Fruit fly (Drosophila melanogaster): ENCODE data around the gene CG8997.

The CG8997 gene

DNA sequence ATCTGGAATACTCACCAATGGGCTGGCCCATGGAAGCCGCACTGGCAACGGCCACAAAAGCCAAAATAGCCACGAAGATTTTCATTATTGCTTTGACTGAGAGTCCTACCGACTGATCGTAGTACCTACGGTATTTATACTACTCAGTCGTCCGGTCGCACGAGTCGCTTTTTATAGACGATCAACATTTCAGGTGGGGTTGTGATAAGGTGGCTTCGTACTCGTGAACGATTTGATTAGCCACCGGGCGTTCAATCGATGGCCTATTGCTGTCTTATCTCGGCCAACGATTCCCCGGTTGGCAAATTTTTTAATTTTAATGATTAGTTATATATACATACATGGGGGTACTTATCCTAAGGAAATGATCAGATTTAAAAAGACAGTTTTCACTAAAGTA is at the start of gene CG8997:
CG8997 (minus strand) TSS at position 148 of the 400 bp plus-strand sequence.
- TF ChIP-seq noc (tag; optimal IDR thresholded peaks at IDR 0.05), result no peak

DNA sequence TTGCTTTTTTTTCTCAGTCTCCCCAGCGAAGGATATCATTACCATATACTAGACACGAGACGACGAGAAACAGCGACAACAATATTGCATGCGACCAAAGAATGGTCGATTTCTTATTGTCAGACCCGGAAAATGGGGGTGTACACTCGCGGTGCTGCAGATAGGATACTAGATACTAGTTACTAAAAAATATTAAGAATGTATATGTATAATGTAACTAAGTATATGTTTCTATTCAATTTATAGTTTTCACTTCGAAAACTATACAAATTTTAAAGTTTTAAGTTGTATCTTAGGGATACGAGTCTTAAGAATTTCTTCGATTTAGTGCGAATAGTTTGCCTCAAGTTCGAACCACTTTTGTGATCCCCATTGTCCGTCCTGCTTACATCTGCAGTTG is 48.3 kb upstream of the CG8997 start:
- TF ChIP-seq noc (tag; optimal IDR thresholded peaks at IDR 0.05), result no peak

DNA sequence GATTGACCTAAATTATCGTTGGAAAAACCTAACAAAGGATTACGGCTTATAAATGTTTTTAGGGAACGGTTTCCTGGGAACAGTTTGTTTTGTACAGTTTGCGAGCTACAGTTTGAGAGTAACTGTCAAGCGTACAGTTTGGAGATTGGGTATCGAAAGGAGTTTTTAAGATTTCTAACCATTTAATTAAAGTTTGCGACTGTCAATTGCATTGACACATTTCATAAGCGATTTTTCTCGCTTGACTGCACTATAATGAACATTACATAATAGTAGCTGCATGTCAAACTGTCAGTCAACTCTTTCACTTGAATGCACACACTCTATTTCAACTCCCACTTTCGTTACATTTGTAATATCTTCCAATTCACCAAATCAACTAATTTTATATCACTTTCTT is 47.7 kb upstream of the CG8997 start:
- TF ChIP-seq noc (tag; optimal IDR thresholded peaks at IDR 0.05), result no peak

DNA sequence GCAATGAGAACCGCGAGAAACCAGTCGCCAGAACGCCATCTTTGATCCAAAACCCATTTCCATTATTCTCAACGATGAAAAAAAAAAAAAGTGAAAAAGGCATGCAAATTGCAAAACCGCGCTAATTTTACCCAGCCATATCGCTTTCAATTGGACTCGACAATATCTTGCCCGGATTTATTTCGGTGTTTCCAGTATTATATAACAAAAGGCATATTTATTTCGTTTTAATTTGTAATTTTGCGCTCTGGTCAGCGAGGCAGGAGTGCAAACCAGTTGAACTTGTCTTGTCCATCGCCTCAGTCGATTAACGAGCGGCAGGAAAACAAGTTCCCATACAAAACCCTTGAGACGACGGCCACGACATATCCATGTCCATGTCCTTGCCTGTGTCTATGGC is 44.8 kb upstream of the CG8997 start:
- no peak for TF ChIP-seq noc (tag; optimal IDR thresholded peaks at IDR 0.05)

DNA sequence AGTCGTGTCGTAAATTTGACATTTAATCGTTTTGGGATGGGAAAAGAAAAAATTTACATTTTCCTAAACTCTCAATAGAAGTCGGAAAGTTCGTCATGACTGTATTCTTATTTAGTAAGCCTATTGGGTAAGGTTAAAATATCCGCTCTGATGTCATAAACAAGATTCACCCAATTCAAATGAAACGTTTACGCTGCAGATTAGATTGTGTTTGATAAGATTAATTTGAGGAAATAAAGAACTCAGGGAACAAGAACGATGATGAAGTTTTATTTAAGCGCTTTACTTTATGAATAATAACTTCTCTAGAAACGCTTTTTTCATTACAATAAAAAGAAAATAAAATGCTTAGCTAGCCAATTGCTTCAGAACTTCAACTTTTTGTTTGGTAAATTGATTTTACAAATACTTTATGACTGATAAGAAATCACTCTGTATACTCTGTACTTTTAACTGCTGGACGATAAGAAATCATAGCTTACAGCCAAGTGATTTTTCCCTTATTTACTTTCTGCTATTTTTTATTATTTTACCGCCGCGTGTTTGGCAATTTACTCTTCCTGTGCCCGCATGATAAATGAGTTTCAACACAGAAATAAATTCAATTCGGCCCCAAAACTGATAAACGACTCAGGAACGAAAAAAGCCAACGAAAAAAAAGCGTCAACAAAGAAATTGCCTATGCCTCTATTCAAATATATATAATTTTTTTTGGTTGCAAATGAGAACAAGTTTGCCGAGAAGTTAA is 41.4 kb upstream of the CG8997 start:
- no peak for TF ChIP-seq noc (tag; optimal IDR thresholded peaks at IDR 0.05)

DNA sequence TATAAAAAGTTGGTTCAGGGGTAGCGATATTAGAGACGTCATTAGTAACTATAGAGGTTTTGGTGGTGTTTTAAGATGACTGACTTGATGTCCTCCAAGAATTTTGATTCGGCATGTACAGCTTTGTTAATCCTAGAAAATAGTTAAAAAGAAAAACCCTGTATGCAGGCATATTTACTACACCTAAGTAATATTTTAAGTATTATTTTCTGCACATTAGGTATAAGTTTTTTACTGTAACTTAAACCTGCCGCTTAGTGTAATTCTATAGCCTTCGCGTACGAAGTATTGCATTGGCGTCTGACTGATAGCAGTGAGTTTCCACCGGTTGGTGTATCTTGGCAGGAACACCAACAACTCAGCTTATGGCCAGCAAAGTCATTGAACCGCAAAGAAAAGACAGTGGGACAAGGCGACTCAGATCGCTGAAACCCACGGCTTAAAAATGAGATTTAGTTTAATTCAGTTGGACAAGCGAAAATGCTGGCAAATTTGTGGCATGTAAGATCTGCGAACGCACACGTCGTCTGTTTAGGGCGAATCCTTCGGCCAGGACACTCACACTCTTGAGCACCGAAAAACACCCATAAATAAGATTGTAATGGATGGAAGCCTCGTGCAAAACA is 39.7 kb upstream of the CG8997 start:
- no peak for TF ChIP-seq noc (tag; optimal IDR thresholded peaks at IDR 0.05)

DNA sequence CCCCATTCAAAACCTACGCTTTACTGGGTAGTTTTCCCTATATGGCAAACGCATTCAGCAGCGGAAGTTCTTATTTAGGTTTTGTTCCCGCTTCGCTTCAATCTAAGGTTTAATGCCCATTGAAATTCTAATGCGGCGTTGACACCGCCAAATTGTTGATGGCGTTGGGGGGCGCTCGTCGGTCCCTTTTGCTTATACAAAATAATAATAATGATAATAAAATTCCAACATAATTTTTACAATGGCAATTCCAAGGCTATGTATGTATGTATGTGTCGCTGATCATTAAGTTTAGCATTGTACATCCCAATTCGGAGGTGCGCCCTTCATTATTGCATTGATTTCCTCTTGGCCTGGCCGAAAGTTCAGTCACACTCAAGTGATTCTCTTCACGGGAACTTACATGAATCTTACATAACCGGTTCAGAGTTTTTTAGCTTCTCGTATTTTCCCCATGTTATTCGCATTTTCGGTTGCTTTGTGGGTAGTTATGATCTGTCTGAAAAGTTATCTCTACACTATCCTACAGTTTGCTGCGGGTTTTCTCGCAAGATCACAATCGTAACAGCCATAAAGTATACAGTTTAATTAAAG is 39.0 kb upstream of the CG8997 start:
- no peak for TF ChIP-seq noc (tag; optimal IDR thresholded peaks at IDR 0.05)

DNA sequence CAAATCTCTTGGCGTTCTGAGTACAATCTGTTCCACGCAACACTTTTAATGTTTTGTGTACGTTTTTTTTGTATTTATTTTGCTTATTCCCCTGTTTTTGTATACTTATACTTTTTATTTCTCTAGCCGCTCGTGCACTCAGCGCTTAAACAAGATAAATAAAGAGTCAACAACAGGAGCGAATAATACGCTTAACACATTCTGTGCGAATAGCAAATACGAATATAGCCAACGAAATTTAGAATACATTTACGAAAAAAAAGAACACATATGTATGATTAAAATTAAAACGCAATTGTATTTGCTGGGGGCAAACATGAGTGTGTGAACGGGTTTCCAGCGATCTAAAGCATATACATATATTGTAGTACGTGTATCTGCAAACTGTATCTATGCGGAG is 36.8 kb upstream of the CG8997 start:
- TF ChIP-seq noc (tag; optimal IDR thresholded peaks at IDR 0.05), result peak; percentile 83

DNA sequence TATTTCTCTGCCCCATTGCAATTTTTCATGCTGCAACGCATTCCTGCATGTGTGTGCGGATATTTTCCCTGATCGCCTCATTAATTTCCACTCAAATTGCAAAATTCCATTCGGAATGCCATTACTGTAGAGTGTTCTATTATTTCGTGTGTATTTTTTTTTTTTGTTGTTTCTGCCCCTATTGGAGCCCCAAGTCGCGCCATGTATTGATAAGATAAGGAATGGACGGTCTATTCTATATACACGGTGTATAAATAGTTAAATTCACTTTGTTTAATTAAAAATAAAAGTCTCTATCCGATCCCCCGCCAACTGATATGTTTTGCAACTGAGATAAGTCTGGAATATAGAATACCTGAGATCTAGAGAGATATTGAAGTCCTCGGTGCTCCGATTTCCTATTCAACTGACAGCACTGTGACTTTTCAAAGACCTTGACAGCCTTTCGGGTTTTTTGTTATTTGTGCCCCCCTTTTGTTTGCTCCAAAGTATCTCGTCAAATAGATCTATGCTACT is 36.3 kb upstream of the CG8997 start:
- no peak for TF ChIP-seq noc (tag; optimal IDR thresholded peaks at IDR 0.05)

DNA sequence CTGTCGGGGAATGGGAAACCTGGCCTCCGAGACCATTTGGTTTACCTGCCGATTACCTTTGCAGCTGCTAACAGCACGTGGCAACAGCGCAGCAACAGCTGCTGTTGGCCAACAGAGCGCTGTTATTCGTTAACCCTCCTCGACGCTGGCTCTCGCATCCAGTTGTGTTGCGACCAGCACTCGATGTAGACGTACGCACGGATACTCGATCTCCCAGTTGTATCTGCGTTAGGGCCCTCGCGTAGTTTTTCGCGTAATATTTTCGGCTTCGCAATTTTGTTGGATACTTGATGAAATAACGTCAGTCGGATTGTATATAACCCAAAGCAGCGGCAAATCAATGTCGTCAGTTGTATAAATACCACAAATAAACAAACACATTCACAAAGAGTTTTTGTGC is 33.7 kb upstream of the CG8997 start:
- TF ChIP-seq noc (tag; optimal IDR thresholded peaks at IDR 0.05), result peak; percentile 31

DNA sequence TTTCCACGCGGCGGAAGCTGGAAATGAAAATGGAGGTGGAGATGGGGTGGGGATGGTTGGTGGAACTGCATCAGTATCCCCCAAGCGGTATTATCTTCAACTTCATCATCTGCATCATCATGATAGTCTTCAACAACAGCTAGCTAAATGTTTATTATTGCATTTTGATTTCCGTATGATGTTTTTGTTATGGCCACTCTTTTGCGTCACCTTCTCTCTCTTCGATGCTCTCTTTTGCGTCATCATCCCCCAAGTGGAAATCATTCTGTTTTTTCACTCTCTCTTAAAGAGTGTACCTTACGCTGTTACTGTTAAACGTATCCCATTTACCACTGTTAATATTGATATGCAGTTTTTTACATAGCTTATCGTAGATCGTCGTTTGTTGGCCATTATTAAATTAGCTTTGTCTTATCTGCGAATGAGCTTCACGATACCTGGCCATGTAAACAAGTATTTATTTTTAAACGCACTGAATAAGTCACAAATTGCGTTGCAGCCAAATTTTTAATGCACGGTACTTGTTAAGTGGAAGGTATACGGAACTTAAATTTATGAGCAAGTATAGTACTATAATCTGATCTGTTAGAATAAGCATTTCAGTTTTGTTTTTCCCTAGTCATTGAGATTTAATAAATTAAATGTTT is 32.9 kb upstream of the CG8997 start:
- TF ChIP-seq noc (tag; optimal IDR thresholded peaks at IDR 0.05), result no peak

DNA sequence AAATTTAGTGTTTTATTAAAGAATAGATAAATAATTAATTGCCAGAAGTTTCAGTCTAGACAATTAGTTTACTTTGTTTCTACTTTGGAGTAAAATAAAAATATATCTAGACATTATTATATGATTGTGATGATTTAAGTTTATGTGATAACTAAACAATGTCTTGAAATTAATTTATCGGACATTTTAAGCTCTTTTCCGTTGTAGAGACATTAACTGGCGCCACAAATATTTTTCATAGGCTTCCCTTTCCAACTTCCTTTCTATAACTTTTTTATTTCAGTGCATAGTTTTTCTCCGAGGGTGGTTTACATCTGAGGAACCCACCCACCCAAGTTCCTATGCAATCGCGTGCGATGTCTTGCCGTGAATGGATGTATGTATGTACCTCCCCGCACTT is 31.6 kb upstream of the CG8997 start:
- TF ChIP-seq noc (tag; optimal IDR thresholded peaks at IDR 0.05), result no peak

DNA sequence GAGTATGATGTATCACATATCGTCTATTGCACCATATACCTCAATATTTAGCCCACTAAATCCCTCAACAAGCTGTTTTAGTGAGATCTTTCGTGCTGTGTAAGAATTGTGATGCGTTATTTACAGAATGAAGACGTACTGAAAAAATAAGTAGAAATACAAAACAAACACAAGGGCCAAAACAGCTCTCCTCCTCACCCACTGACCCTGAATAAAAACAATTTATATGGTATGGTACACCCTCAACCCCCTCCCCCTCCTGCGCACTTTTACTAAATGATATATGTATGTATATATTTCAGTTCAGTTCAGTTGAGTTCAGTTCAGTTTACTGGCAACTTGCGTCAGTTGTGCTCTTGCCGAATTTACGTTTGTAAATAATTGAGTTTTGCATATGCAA is 28.0 kb upstream of the CG8997 start:
- TF ChIP-seq noc (tag; optimal IDR thresholded peaks at IDR 0.05), result no peak

DNA sequence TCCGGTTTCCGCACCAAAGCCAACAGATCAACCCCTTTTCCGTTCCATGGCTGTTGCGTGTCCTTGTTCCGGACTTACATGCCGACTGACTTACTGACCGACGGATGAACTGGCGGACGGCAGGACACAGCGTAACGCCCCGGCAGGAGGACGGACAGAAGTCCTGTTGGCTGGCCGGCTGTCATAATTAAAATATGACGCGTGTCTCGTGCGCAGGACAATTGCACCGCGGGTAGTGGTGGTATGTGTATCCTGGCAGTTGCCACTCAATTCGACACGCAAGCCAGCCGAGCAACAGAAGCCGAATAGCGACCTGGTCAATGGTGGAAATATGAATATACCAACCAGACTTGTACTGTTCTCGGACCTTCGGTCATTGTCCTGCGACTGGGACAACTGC is 24.3 kb upstream of the CG8997 start:
- TF ChIP-seq noc (tag; optimal IDR thresholded peaks at IDR 0.05), result no peak

DNA sequence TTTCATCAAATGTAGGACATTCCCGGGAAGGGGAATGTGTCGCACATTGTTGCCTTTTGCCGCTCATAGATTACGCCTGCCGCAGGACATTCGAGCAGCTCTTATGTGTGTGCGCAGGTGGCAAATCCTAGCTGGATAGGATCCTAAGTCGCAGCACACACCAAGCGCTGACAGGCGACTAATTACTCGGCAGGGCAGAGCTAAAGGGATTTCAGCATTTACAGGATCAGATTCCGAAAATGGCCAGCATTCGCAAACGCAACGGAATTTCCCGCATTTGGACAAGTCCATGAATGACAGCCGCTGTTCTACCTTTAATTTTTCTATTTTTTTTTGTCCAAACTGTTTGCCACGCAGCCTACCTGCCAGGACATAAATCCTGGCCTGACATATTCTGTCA is 22.5 kb upstream of the CG8997 start:
- no peak for TF ChIP-seq noc (tag; optimal IDR thresholded peaks at IDR 0.05)

DNA sequence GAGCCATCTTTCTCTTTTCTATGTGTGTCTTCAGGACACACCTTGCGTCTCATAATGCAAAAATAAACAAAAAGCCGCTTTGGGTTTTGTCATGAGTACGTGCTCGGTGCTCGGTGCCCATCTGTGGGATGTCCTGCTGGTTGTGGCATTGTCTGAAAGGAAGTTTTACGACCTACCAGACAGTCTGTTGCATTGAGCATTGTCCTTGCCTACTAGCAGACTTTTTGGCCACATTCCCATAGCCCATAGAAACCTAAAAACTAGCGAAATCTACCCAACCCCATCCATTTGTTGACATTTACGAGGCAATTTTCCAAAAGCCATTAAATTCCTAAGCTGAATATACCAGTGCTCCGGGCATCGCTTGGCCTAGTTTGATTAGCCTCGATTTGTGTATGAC is 6.0 kb upstream of the CG8997 start:
- TF ChIP-seq noc (tag; optimal IDR thresholded peaks at IDR 0.05), result no peak

DNA sequence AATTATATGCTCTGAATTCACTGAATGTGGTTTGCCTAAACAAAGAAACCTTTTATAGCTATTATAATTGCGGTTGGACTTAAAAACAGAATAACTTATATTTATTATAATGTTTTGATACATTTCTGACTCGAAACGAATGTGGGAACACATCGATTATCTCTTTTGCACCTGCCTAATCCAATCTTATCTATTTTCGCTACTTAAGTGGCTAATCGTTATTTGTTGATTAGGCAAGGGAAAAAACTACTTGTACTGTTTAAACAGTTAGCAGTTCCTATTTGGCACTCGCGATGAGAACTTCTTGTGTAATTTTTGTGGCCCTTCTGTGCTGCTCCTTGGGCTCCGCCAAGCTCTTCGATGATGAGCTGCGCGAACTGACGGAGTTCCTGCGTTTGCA is 4.0 kb upstream of the CG8997 start, which contains the start of gene CG7968:
CG7968 (plus strand) TSS at position 276 of the 400 bp plus-strand sequence.
- TF ChIP-seq noc (tag; optimal IDR thresholded peaks at IDR 0.05), result no peak
